Fruit fly (Drosophila melanogaster): Measurements from ENCODE around the gene CG12116.

- TF ChIP-seq CG10348 (GFP tag; IDR thresholded peaks at IDR 0.05) (no peak), rn (GFP tag; IDR thresholded peaks at IDR 0.05) (no peak), CG9948 (tag; optimal IDR thresholded peaks at IDR 0.05) (no peak), fd96Ca (GFP tag; IDR thresholded peaks at IDR 0.05) (no peak), Pif1B (GFP tag; optimal IDR thresholded peaks at IDR 0.05) (no peak), CG8301 (tag; optimal IDR thresholded peaks at IDR 0.05) (no peak), CG15710 (tag; optimal IDR thresholded peaks at IDR 0.05) (no peak), CG32121 (GFP tag; IDR thresholded peaks at IDR 0.05) (no peak)
These were observed 10.3 kb upstream of the CG12116 start, which contains the start of gene Cp36 for dm6 chrX:8479031-8479568.
